Fruit fly (Drosophila melanogaster) whole organism, embryonic: ENCODE results near the gene CG46397.
A peak's percentile ranks its signal among the peaks of the same experiment; 100 is the strongest.

Experiments used
- Awh ChIP-seq: fragments of 200-800 bp; sonication (Bioruptor generic); IDR thresholded peaks from 2 replicates; pipeline ENCODE4, ENCODE4 v1.3.6; 2022; ENCODE audit warnings: missing biosample characterization, missing genetic modification characterization
- CG10431 ChIP-seq: fragments of 200-800 bp; sonication (Bioruptor generic); optimal IDR thresholded peaks from 3 replicates; lab custom pipeline; 2018; ENCODE audit warnings: missing biosample characterization, mild to moderate bottlenecking, missing genetic modification characterization
- CG11398 ChIP-seq: fragments of 200-800 bp; sonication (Bioruptor generic); optimal IDR thresholded peaks from 2 replicates; lab custom pipeline; 2016; ENCODE audit warnings: missing biosample characterization, missing genetic modification characterization
- CG11723 ChIP-seq: fragments of 200-800 bp; sonication (Bioruptor generic); optimal IDR thresholded peaks from 2 replicates; lab custom pipeline; 2017; ENCODE audit warnings: missing biosample characterization, mild to moderate bottlenecking, missing genetic modification characterization
- CG12219 ChIP-seq: fragments of 200-800 bp; sonication (Bioruptor generic); optimal IDR thresholded peaks from 3 replicates; lab custom pipeline; 2018; ENCODE audit warnings: missing biosample characterization, mild to moderate bottlenecking, missing genetic modification characterization
- CG13123 ChIP-seq: fragments of 200-800 bp; sonication (Bioruptor generic); optimal IDR thresholded peaks from 2 replicates; lab custom pipeline; 2016; ENCODE audit warnings: missing biosample characterization, missing genetic modification characterization
- CG13287 ChIP-seq: fragments of 200-800 bp; sonication (Bioruptor generic); IDR thresholded peaks from 2 replicates; pipeline ENCODE4 v1.3.6; 2022; ENCODE audit warnings: missing biosample characterization, missing genetic modification characterization; ENCODE audit not compliant: partially characterized antibody
- CG13624 ChIP-seq: fragments of 200-800 bp; sonication (Bioruptor generic); optimal IDR thresholded peaks from 2 replicates; lab custom pipeline; 2016; ENCODE audit warnings: missing biosample characterization, missing genetic modification characterization
- CG14860 ChIP-seq: fragments of 200-800 bp; sonication (Bioruptor generic); IDR thresholded peaks from 3 replicates; pipeline ENCODE4 v1.3.6; 2022; ENCODE audit warnings: missing biosample characterization, missing genetic modification characterization; ENCODE audit not compliant: partially characterized antibody
- CG17186 ChIP-seq: fragments of 200-800 bp; sonication (Bioruptor generic); optimal IDR thresholded peaks from 3 replicates; lab custom pipeline; 2017; ENCODE audit warnings: missing biosample characterization, missing genetic modification reagents, missing genetic modification characterization
- CG17612 ChIP-seq: fragments of 200-800 bp; sonication (Bioruptor generic); IDR thresholded peaks from 2 replicates; pipeline ENCODE4 v1.3.6; 2022; ENCODE audit warnings: missing biosample characterization, missing genetic modification characterization
- CG18619 ChIP-seq: fragments of 200-800 bp; sonication (Bioruptor generic); optimal IDR thresholded peaks from 3 replicates; lab custom pipeline; 2017; ENCODE audit warnings: missing biosample characterization, mild to moderate bottlenecking, missing genetic modification characterization
- CG3065 ChIP-seq: fragments of 200-800 bp; sonication (Bioruptor generic); optimal IDR thresholded peaks from 2 replicates; lab custom pipeline; 2016; ENCODE audit warnings: missing biosample characterization, missing genetic modification characterization
- CG3163 ChIP-seq: fragments of 200-800 bp; sonication (Bioruptor generic); optimal IDR thresholded peaks from 3 replicates; lab custom pipeline; 2016; ENCODE audit warnings: missing biosample characterization, missing genetic modification characterization
- CG34422 ChIP-seq: fragments of 200-800 bp; sonication (Bioruptor generic); IDR thresholded peaks from 3 replicates; pipeline ENCODE4 v1.3.6; 2022; ENCODE audit warnings: missing biosample characterization, missing genetic modification characterization
- CG42726 ChIP-seq: fragments of 200-800 bp; sonication (Bioruptor generic); IDR thresholded peaks from 2 replicates; pipeline ENCODE4 v1.3.6; 2022; ENCODE audit warnings: missing biosample characterization, missing genetic modification characterization; ENCODE audit not compliant: partially characterized antibody
- CG6683 ChIP-seq: fragments of 200-800 bp; sonication (Bioruptor generic); optimal IDR thresholded peaks from 2 replicates; lab custom pipeline; 2017; ENCODE audit warnings: missing biosample characterization, mild to moderate bottlenecking, missing genetic modification characterization, missing genetic modification reagents
- CG8281 ChIP-seq: fragments of 200-800 bp; sonication (Bioruptor generic); optimal IDR thresholded peaks from 2 replicates; lab custom pipeline; 2018; ENCODE audit warnings: missing biosample characterization, mild to moderate bottlenecking, missing genetic modification characterization, moderate library complexity
- CG8924 ChIP-seq: fragments of 200-800 bp; optimal IDR thresholded peaks from 3 replicates; lab custom pipeline; 2019; ENCODE audit warnings: missing biosample characterization, mild to moderate bottlenecking, missing genetic modification characterization, moderate library complexity
- Dad ChIP-seq: fragments of 200-800 bp; sonication (Bioruptor generic); optimal IDR thresholded peaks from 3 replicates; lab custom pipeline; 2016; ENCODE audit warnings: missing biosample characterization, missing genetic modification characterization
- Dbx ChIP-seq: fragments of 200-800 bp; sonication (Bioruptor generic); IDR thresholded peaks from 3 replicates; pipeline ENCODE4 v1.3.6; 2022; ENCODE audit warnings: missing biosample characterization, missing genetic modification characterization
- E2f1 ChIP-seq: fragments of 200-800 bp; sonication (Bioruptor generic); IDR thresholded peaks from 2 replicates; pipeline ENCODE4 v1.3.6; 2022; ENCODE audit warnings: missing biosample characterization, missing genetic modification characterization
- E2f2 ChIP-seq: fragments of 200-800 bp; sonication (Bioruptor generic); IDR thresholded peaks from 2 replicates; pipeline ENCODE4 v1.3.6; 2022; ENCODE audit warnings: missing biosample characterization, missing genetic modification characterization
- H15 ChIP-seq: fragments of 200-800 bp; sonication (Bioruptor generic); IDR thresholded peaks from 3 replicates; pipeline ENCODE4 v1.3.6; 2022; ENCODE audit warnings: missing biosample characterization, missing genetic modification characterization
- HmgZ ChIP-seq: fragments of 200-800 bp; sonication (Bioruptor generic); optimal IDR thresholded peaks from 2 replicates; lab custom pipeline; 2018; ENCODE audit warnings: missing biosample characterization, mild to moderate bottlenecking, missing genetic modification characterization
- Hr3 ChIP-seq: fragments of 200-800 bp; sonication (Bioruptor generic); optimal IDR thresholded peaks from 3 replicates; lab custom pipeline; 2016; ENCODE audit warnings: missing biosample characterization, missing genetic modification characterization
- Hsf ChIP-seq: fragments of 200-800 bp; sonication (Bioruptor generic); optimal IDR thresholded peaks from 3 replicates; lab custom pipeline; 2016; ENCODE audit warnings: missing biosample characterization, missing genetic modification characterization
- Lhr ChIP-seq: fragments of 200-800 bp; sonication (Bioruptor generic); optimal IDR thresholded peaks from 3 replicates; lab custom pipeline; 2017; ENCODE audit warnings: mild to moderate bottlenecking, missing biosample characterization, missing genetic modification reagents, missing genetic modification characterization
- NfI ChIP-seq: fragments of 200-800 bp; sonication (Bioruptor generic); optimal IDR thresholded peaks from 3 replicates; lab custom pipeline; 2018; ENCODE audit warnings: missing biosample characterization, mild to moderate bottlenecking, missing genetic modification characterization, moderate library complexity
- Spps ChIP-seq: fragments of 200-800 bp; sonication (Bioruptor generic); optimal IDR thresholded peaks from 2 replicates; lab custom pipeline; 2018; ENCODE audit warnings: missing biosample characterization, mild to moderate bottlenecking, missing genetic modification characterization
- ash1 ChIP-seq: fragments of 200-800 bp; sonication (Bioruptor generic); optimal IDR thresholded peaks from 2 replicates; lab custom pipeline; 2018; ENCODE audit warnings: missing biosample characterization, mild to moderate bottlenecking, missing genetic modification characterization
- bbx ChIP-seq: fragments of 200-800 bp; sonication (Bioruptor generic); IDR thresholded peaks from 2 replicates; pipeline ENCODE4 v1.3.6; 2022; ENCODE audit warnings: missing biosample characterization, missing genetic modification characterization; ENCODE audit not compliant: partially characterized antibody
- bigmax ChIP-seq: fragments of 200-800 bp; sonication (Bioruptor generic); optimal IDR thresholded peaks from 2 replicates; lab custom pipeline; 2018; ENCODE audit warnings: missing biosample characterization, mild to moderate bottlenecking, missing genetic modification characterization
- cad ChIP-seq: fragments of >200 bp; optimal IDR thresholded peaks from 2 replicates; lab custom pipeline; 2017; ENCODE audit warnings: missing biosample characterization, missing genetic modification characterization
- cato ChIP-seq: fragments of 200-800 bp; sonication (Bioruptor generic); optimal IDR thresholded peaks from 2 replicates; lab custom pipeline; 2016; ENCODE audit warnings: missing biosample characterization, missing genetic modification characterization, borderline replicate concordance
- eyg ChIP-seq: fragments of 200-800 bp; sonication (Bioruptor generic); optimal IDR thresholded peaks from 3 replicates; lab custom pipeline; 2016; ENCODE audit warnings: missing biosample characterization, missing genetic modification characterization
- fd102C ChIP-seq: fragments of 200-800 bp; sonication (Bioruptor generic); optimal IDR thresholded peaks from 2 replicates; lab custom pipeline; 2018; ENCODE audit warnings: missing biosample characterization, mild to moderate bottlenecking, missing genetic modification characterization, moderate library complexity
- fd96Cb ChIP-seq: fragments of 200-800 bp; sonication (Bioruptor generic); optimal IDR thresholded peaks from 2 replicates; lab custom pipeline; 2018; ENCODE audit warnings: missing biosample characterization, mild to moderate bottlenecking, missing genetic modification characterization, moderate library complexity
- gem ChIP-seq: fragments of 200-800 bp; sonication (Bioruptor generic); optimal IDR thresholded peaks from 2 replicates; lab custom pipeline; 2019; ENCODE audit warnings: missing biosample characterization, mild to moderate bottlenecking, missing genetic modification characterization, moderate library complexity
- gsb-n ChIP-seq: fragments of 200-800 bp; sonication (Bioruptor generic); optimal IDR thresholded peaks from 3 replicates; lab custom pipeline; 2018; ENCODE audit warnings: missing biosample characterization, mild to moderate bottlenecking, missing genetic modification characterization
- hkb ChIP-seq, 2 experiments: fragments of 200-800 bp in 1 of 2; fragments of >200 bp in 1 of 2; sonication (Bioruptor generic) in 1 of 2; IDR thresholded peaks in 1 of 2; optimal IDR thresholded peaks in 1 of 2; 2 replicates each; pipeline versions ENCODE4 v1.3.6 to Lab custom; 2017 to 2022; ENCODE audit warnings: missing biosample characterization in 1 of 2, missing genetic modification characterization in 1 of 2
- p53 ChIP-seq: fragments of 200-800 bp; sonication (Bioruptor generic); optimal IDR thresholded peaks from 2 replicates; lab custom pipeline; 2016; ENCODE audit warnings: missing biosample characterization, missing genetic modification characterization
- pnt ChIP-seq: fragments of 200-800 bp; sonication (Bioruptor generic); optimal IDR thresholded peaks from 3 replicates; lab custom pipeline; 2016; ENCODE audit warnings: missing biosample characterization, missing genetic modification characterization
- repo ChIP-seq: fragments of 200-800 bp; sonication (Bioruptor generic); optimal IDR thresholded peaks from 2 replicates; lab custom pipeline; 2016; ENCODE audit warnings: missing biosample characterization, missing genetic modification characterization
- row ChIP-seq: fragments of 200-800 bp; sonication (Bioruptor generic); IDR thresholded peaks from 3 replicates; pipeline ENCODE4 v1.3.6; 2022; ENCODE audit warnings: missing biosample characterization, missing genetic modification characterization
- salm ChIP-seq: fragments of 200-800 bp; sonication (Bioruptor generic); optimal IDR thresholded peaks from 2 replicates; lab custom pipeline; 2018; ENCODE audit warnings: missing biosample characterization, mild to moderate bottlenecking, missing genetic modification characterization
- tio ChIP-seq: fragments of 200-800 bp; sonication (Bioruptor generic); optimal IDR thresholded peaks from 2 replicates; lab custom pipeline; 2017; ENCODE audit warnings: missing biosample characterization, missing genetic modification characterization, inconsistent platforms
- tll ChIP-seq, 2 experiments: fragments of 200-800 bp in 1 of 2; fragments of >200 bp in 1 of 2; sonication (Bioruptor generic) in 1 of 2; optimal IDR thresholded peaks; 2 replicates each; lab custom pipeline; 2017 to 2019; ENCODE audit warnings: missing biosample characterization in 2 of 2, missing genetic modification characterization in 2 of 2, mild to moderate bottlenecking in 1 of 2, moderate library complexity in 1 of 2
- yki ChIP-seq: fragments of >200 bp; optimal IDR thresholded peaks from 3 replicates; lab custom pipeline; 2018
- zfh2 ChIP-seq: fragments of 200-800 bp; sonication (Bioruptor generic); optimal IDR thresholded peaks from 2 replicates; lab custom pipeline; 2016; ENCODE audit warnings: missing biosample characterization, missing genetic modification characterization

Gene CG46397

DNA sequence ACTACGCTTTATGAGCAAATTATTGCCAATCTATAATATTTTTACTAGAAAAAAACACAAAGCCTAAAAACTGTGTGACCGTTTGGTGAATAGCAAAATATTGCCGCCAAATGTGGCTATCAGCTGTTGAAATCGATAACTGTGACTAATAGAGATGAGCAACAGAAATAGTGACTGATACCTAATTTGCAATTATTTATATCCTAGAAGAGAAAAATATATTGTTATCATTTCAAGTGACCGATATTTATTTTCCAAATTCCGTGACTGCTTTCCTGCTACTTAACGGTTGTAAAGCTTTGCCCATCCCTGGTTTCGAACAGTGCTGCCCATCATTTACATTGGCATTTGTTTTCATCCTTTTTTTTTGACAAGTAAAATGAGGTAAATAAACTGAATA lies 50.2 kb downstream of the CG46397 start, which contains the start of the genes alien and CG18661 (continued):
- TF ChIP-seq CG13123 (GFP tag; lab: Kevin White, UChicago), result peak; percentile 49
- TF ChIP-seq CG3163 (GFP tag; lab: Kevin White, UChicago), result peak; percentile 55
- TF ChIP-seq CG10431 (GFP tag; lab: Kevin White, UChicago), result no peak
- TF ChIP-seq Dbx (GFP tag; lab: Robert Waterston, UW), result peak; percentile 98
- peak; percentile 87 for TF ChIP-seq Lhr
- peak; percentile 94 for TF ChIP-seq zfh2
- peak; percentile 81 for TF ChIP-seq CG13287 (GFP tag; lab: Robert Waterston, UW)
- no peak for TF ChIP-seq CG6683 (GFP tag; lab: Kevin White, UChicago)
- TF ChIP-seq CG8924 (tag; lab: Kevin White, UChicago), result peak; percentile 42
- TF ChIP-seq Awh, result peak; percentile 69
- TF ChIP-seq E2f2 (GFP tag; lab: Robert Waterston, UW), result peak; percentile 66
- peak; percentile 21 for TF ChIP-seq salm
- peak; percentile 53 for TF ChIP-seq CG12219 (GFP tag; lab: Kevin White, UChicago)
- TF ChIP-seq E2f1 (GFP tag; lab: Robert Waterston, UW), result peak; percentile 84
- TF ChIP-seq CG18619 (GFP tag; lab: Kevin White, UChicago), result peak; percentile 82
- peak; percentile 78 for TF ChIP-seq eyg (GFP tag; lab: Kevin White, UChicago)
- peak; percentile 64 for TF ChIP-seq Hr3 (GFP tag; lab: Kevin White, UChicago)
- peak; percentile 36 for TF ChIP-seq tio (GFP tag; lab: Kevin White, UChicago)
- TF ChIP-seq ash1 (GFP tag; lab: Kevin White, UChicago), result no peak
- TF ChIP-seq Hsf (GFP tag; lab: Kevin White, UChicago), result peak; percentile 85
- no peak for TF ChIP-seq CG42726
- peak; percentile 32 for TF ChIP-seq cato (GFP tag; lab: Kevin White, UChicago)
- TF ChIP-seq CG11723 (GFP tag; lab: Kevin White, UChicago), result peak; percentile 48
- peak; percentile 45 for TF ChIP-seq CG17612
- TF ChIP-seq pnt (GFP tag; lab: Kevin White, UChicago), result peak; percentile 97
- TF ChIP-seq CG14860 (GFP tag; lab: Robert Waterston, UW), result peak; percentile 43; the same call in 1 of the 3 replicates
- peak; percentile 93; the same call in 2 of the 3 replicates for TF ChIP-seq CG34422 (GFP tag; lab: Robert Waterston, UW)
- TF ChIP-seq CG3065 (GFP tag; lab: Kevin White, UChicago), result no peak
- TF ChIP-seq CG13624 (GFP tag; lab: Kevin White, UChicago), result peak; percentile 85
- TF ChIP-seq H15 (GFP tag; lab: Robert Waterston, UW), result peak; percentile 85; the same call in 2 of the 3 replicates
- TF ChIP-seq row (GFP tag; lab: Robert Waterston, UW), result peak; percentile 97
- TF ChIP-seq gem, result peak; percentile 83
- peak; percentile 53 for TF ChIP-seq hkb (optimal IDR thresholded peaks at IDR 0.05; lab: Kevin White, UChicago)
- TF ChIP-seq hkb (GFP tag; IDR thresholded peaks at IDR 0.05; lab: Robert Waterston, UW), result peak; percentile 88
- no peak for TF ChIP-seq CG8281
- peak; percentile 91 for TF ChIP-seq p53 (GFP tag; lab: Kevin White, UChicago)
- TF ChIP-seq NfI (GFP tag; lab: Kevin White, UChicago), result peak; percentile 95
- TF ChIP-seq fd96Cb (tag; lab: Kevin White, UChicago), result peak; percentile 90
- TF ChIP-seq Dad (GFP tag; lab: Kevin White, UChicago), result peak; percentile 59
- peak; percentile 3 for TF ChIP-seq yki (lab: Kevin White, UChicago)
- peak; percentile 84 for TF ChIP-seq repo (GFP tag; lab: Kevin White, UChicago)
- peak in 1 of 2 experiments; percentile 17 for TF ChIP-seq tll (GFP tag; optimal IDR thresholded peaks at IDR 0.05; lab: Kevin White, UChicago)
- TF ChIP-seq bbx (GFP tag; lab: Robert Waterston, UW), result peak; percentile 23; the same call in 1 of the 2 replicates
- TF ChIP-seq CG17186 (GFP tag; lab: Kevin White, UChicago), result peak; percentile 68
- peak; percentile 60 for TF ChIP-seq gsb-n (tag; lab: Kevin White, UChicago)
- TF ChIP-seq HmgZ (tag; lab: Kevin White, UChicago), result peak; percentile 78
- TF ChIP-seq cad (GFP tag; lab: Kevin White, UChicago), result no peak
- TF ChIP-seq fd102C (GFP tag; lab: Kevin White, UChicago), result peak; percentile 48
- TF ChIP-seq bigmax (GFP tag; lab: Kevin White, UChicago), result no peak
- no peak for TF ChIP-seq Spps (tag; lab: Kevin White, UChicago)
- peak; percentile 24 for TF ChIP-seq CG11398 (GFP tag; lab: Kevin White, UChicago)
